Fruit fly (Drosophila melanogaster) whole organism, embryonic: Measurements from ENCODE around the gene Naa80.
A peak's percentile ranks its signal among the peaks of the same experiment; 100 is the strongest.

Experiments used
- CG1024 ChIP-seq: fragments of 200-800 bp; sonication (Bioruptor generic); IDR thresholded peaks from 2 replicates; pipeline ENCODE4 v1.3.6; 2022; ENCODE audit warnings: missing biosample characterization, missing genetic modification characterization
- CG10366 ChIP-seq: fragments of 200-800 bp; sonication (Bioruptor generic); IDR thresholded peaks from 2 replicates; pipeline ENCODE4 v1.3.6; 2022; ENCODE audit warnings: missing biosample characterization, missing genetic modification characterization
- CG10565 ChIP-seq: fragments of 200-800 bp; sonication (Bioruptor generic); optimal IDR thresholded peaks from 3 replicates; lab custom pipeline; 2016; ENCODE audit warnings: missing biosample characterization, mild to moderate bottlenecking, missing genetic modification characterization
- CG11093 ChIP-seq: fragments of 200-800 bp; sonication (Bioruptor generic); IDR thresholded peaks from 3 replicates; pipeline ENCODE4 v1.3.6; 2022; ENCODE audit warnings: missing biosample characterization, missing genetic modification characterization
- CG11247 ChIP-seq: fragments of 200-800 bp; sonication (Bioruptor generic); IDR thresholded peaks from 2 replicates; pipeline ENCODE4 v1.3.6; 2022; ENCODE audit warnings: missing biosample characterization, missing genetic modification characterization
- CG11398 ChIP-seq: fragments of 200-800 bp; sonication (Bioruptor generic); optimal IDR thresholded peaks from 2 replicates; lab custom pipeline; 2016; ENCODE audit warnings: missing biosample characterization, missing genetic modification characterization
- CG11723 ChIP-seq: fragments of 200-800 bp; sonication (Bioruptor generic); optimal IDR thresholded peaks from 2 replicates; lab custom pipeline; 2017; ENCODE audit warnings: missing biosample characterization, mild to moderate bottlenecking, missing genetic modification characterization
- CG12104 ChIP-seq: fragments of 200-800 bp; sonication (Bioruptor generic); optimal IDR thresholded peaks from 3 replicates; lab custom pipeline; 2016; ENCODE audit warnings: missing biosample characterization, missing genetic modification characterization
- CG1233 ChIP-seq: fragments of 200-800 bp; sonication (Bioruptor generic); optimal IDR thresholded peaks from 4 replicates; lab custom pipeline; 2018; ENCODE audit warnings: missing biosample characterization, mild to moderate bottlenecking, missing genetic modification characterization
- CG13775 ChIP-seq: fragments of 200-800 bp; sonication (Bioruptor generic); optimal IDR thresholded peaks from 3 replicates; lab custom pipeline; 2017; ENCODE audit warnings: missing biosample characterization, mild to moderate bottlenecking, missing genetic modification characterization
- CG15073 ChIP-seq: fragments of 200-800 bp; sonication (Bioruptor generic); optimal IDR thresholded peaks from 2 replicates; lab custom pipeline; 2016; ENCODE audit warnings: missing biosample characterization, missing genetic modification characterization
- CG15514 ChIP-seq: fragments of 200-800 bp; sonication (Bioruptor generic); optimal IDR thresholded peaks from 3 replicates; lab custom pipeline; 2017; ENCODE audit warnings: missing biosample characterization, missing genetic modification characterization, mild to moderate bottlenecking, moderate library complexity, missing genetic modification reagents
- CG3838 ChIP-seq: fragments of 200-800 bp; sonication (Bioruptor generic); optimal IDR thresholded peaks from 3 replicates; lab custom pipeline; 2016; ENCODE audit warnings: missing biosample characterization, missing genetic modification characterization
- CG42726 ChIP-seq: fragments of 200-800 bp; sonication (Bioruptor generic); IDR thresholded peaks from 2 replicates; pipeline ENCODE4 v1.3.6; 2022; ENCODE audit warnings: missing biosample characterization, missing genetic modification characterization; ENCODE audit not compliant: partially characterized antibody
- CG6254 ChIP-seq: fragments of 200-800 bp; sonication (Bioruptor generic); optimal IDR thresholded peaks from 3 replicates; lab custom pipeline; 2017; ENCODE audit warnings: mild to moderate bottlenecking, missing biosample characterization, missing genetic modification reagents, missing genetic modification characterization
- CG7786 ChIP-seq: fragments of 200-800 bp; sonication (Bioruptor generic); optimal IDR thresholded peaks from 2 replicates; lab custom pipeline; 2016; ENCODE audit warnings: missing biosample characterization, missing genetic modification characterization
- D19A ChIP-seq: fragments of 200-800 bp; optimal IDR thresholded peaks from 3 replicates; lab custom pipeline; 2019; ENCODE audit warnings: missing biosample characterization, mild to moderate bottlenecking, missing genetic modification characterization, moderate library complexity
- Dip2 ChIP-seq: fragments of 200-800 bp; sonication (Bioruptor generic); IDR thresholded peaks from 2 replicates; pipeline ENCODE4 v1.3.6; 2022; ENCODE audit warnings: missing biosample characterization, missing genetic modification characterization
- Dll ChIP-seq: fragments of 200-800 bp; sonication (Bioruptor generic); IDR thresholded peaks from 4 replicates; pipeline ENCODE4 v1.3.6; 2022; ENCODE audit warnings: missing biosample characterization, missing genetic modification characterization; ENCODE audit not compliant: partially characterized antibody
- Dref ChIP-seq: fragments of 200-800 bp; sonication (Bioruptor generic); IDR thresholded peaks from 2 replicates; pipeline ENCODE4 v1.3.6; 2022; ENCODE audit warnings: missing biosample characterization, missing genetic modification characterization
- H15 ChIP-seq: fragments of 200-800 bp; sonication (Bioruptor generic); IDR thresholded peaks from 3 replicates; pipeline ENCODE4 v1.3.6; 2022; ENCODE audit warnings: missing biosample characterization, missing genetic modification characterization
- HHEX ChIP-seq: fragments of 200-800 bp; sonication (Bioruptor generic); optimal IDR thresholded peaks from 3 replicates; lab custom pipeline; 2017; ENCODE audit warnings: missing biosample characterization, mild to moderate bottlenecking, missing genetic modification characterization, missing genetic modification reagents
- HLH54F ChIP-seq: fragments of 200-800 bp; sonication (Bioruptor generic); optimal IDR thresholded peaks from 3 replicates; lab custom pipeline; 2016; ENCODE audit warnings: missing biosample characterization, missing genetic modification characterization
- HLHmδ ChIP-seq: fragments of 200-800 bp; sonication (Bioruptor generic); optimal IDR thresholded peaks from 2 replicates; lab custom pipeline; 2018; ENCODE audit warnings: missing biosample characterization, mild to moderate bottlenecking, missing genetic modification characterization, moderate library complexity
- HmgZ ChIP-seq: fragments of 200-800 bp; sonication (Bioruptor generic); optimal IDR thresholded peaks from 2 replicates; lab custom pipeline; 2018; ENCODE audit warnings: missing biosample characterization, mild to moderate bottlenecking, missing genetic modification characterization
- Hsf ChIP-seq: fragments of 200-800 bp; sonication (Bioruptor generic); optimal IDR thresholded peaks from 3 replicates; lab custom pipeline; 2016; ENCODE audit warnings: missing biosample characterization, missing genetic modification characterization
- MTF-1 ChIP-seq: fragments of 200-800 bp; sonication (Bioruptor generic); optimal IDR thresholded peaks from 2 replicates; lab custom pipeline; 2018; ENCODE audit warnings: missing biosample characterization, mild to moderate bottlenecking, missing genetic modification characterization, borderline replicate concordance
- Opbp ChIP-seq: fragments of 200-800 bp; sonication (Bioruptor generic); IDR thresholded peaks from 3 replicates; pipeline ENCODE4 v1.3.6; 2022; ENCODE audit warnings: missing biosample characterization, missing genetic modification characterization; ENCODE audit not compliant: partially characterized antibody
- Pdp1 ChIP-seq, 2 experiments: fragments of 200-800 bp; sonication (Bioruptor generic); optimal IDR thresholded peaks; 3 replicates each; lab custom pipeline; 2016; ENCODE audit warnings: missing biosample characterization in 2 of 2, missing genetic modification characterization in 2 of 2, mild to moderate bottlenecking in 1 of 2, moderate library complexity in 1 of 2
- Sry-δ ChIP-seq: fragments of 200-800 bp; sonication (Bioruptor generic); optimal IDR thresholded peaks from 2 replicates; lab custom pipeline; 2016; ENCODE audit warnings: missing biosample characterization, missing genetic modification characterization
- abd-A ChIP-seq: fragments of 200-800 bp; sonication (Bioruptor generic); optimal IDR thresholded peaks from 3 replicates; lab custom pipeline; 2019; ENCODE audit warnings: missing biosample characterization, mild to moderate bottlenecking, missing genetic modification characterization, moderate library complexity
- bab2 ChIP-seq: fragments of 200-800 bp; sonication (Bioruptor generic); optimal IDR thresholded peaks from 2 replicates; lab custom pipeline; 2016; ENCODE audit warnings: missing biosample characterization, missing genetic modification characterization
- bsh ChIP-seq, 2 experiments: fragments of 200-800 bp; sonication (Bioruptor generic); optimal IDR thresholded peaks; 2 replicates each; lab custom pipeline; 2017 to 2018; ENCODE audit warnings: mild to moderate bottlenecking in 2 of 2, missing biosample characterization in 2 of 2, missing genetic modification characterization in 2 of 2, moderate library complexity in 1 of 2
- chm ChIP-seq: fragments of 200-800 bp; sonication (Bioruptor generic); IDR thresholded peaks from 2 replicates; pipeline ENCODE4 v1.3.6; 2022; ENCODE audit warnings: missing biosample characterization, missing genetic modification characterization
- ci ChIP-seq: fragments of 200-800 bp; sonication (Bioruptor generic); IDR thresholded peaks from 3 replicates; pipeline ENCODE4 v1.3.6; 2022; ENCODE audit warnings: missing biosample characterization, missing genetic modification characterization
- ems ChIP-seq: fragments of 200-800 bp; sonication (Bioruptor generic); optimal IDR thresholded peaks from 3 replicates; lab custom pipeline; 2016; ENCODE audit warnings: missing biosample characterization, missing genetic modification characterization
- exex ChIP-seq: fragments of 200-800 bp; sonication (Bioruptor generic); optimal IDR thresholded peaks from 4 replicates; lab custom pipeline; 2018; ENCODE audit warnings: missing biosample characterization, mild to moderate bottlenecking, missing genetic modification characterization, moderate library complexity
- gfzf ChIP-seq: fragments of 200-800 bp; sonication (Bioruptor generic); optimal IDR thresholded peaks from 2 replicates; lab custom pipeline; 2016; ENCODE audit warnings: missing biosample characterization, mild to moderate bottlenecking, missing genetic modification characterization, moderate library complexity
- inv ChIP-seq: fragments of 200-800 bp; sonication (Bioruptor generic); IDR thresholded peaks from 2 replicates; pipeline ENCODE4 v1.3.6; 2022; ENCODE audit warnings: missing biosample characterization, missing genetic modification characterization; ENCODE audit not compliant: partially characterized antibody
- mam ChIP-seq: fragments of 200-800 bp; sonication (Bioruptor generic); optimal IDR thresholded peaks from 3 replicates; lab custom pipeline; 2016; ENCODE audit warnings: missing biosample characterization, missing genetic modification characterization
- mirr ChIP-seq: fragments of 200-800 bp; sonication (Bioruptor generic); optimal IDR thresholded peaks from 3 replicates; lab custom pipeline; 2018; ENCODE audit warnings: missing biosample characterization, mild to moderate bottlenecking, missing genetic modification characterization
- nerfin-1 ChIP-seq: fragments of 200-800 bp; sonication (Bioruptor generic); optimal IDR thresholded peaks from 3 replicates; lab custom pipeline; 2019; ENCODE audit warnings: missing biosample characterization, mild to moderate bottlenecking, missing genetic modification characterization, moderate library complexity
- nom ChIP-seq: fragments of 200-800 bp; sonication (Bioruptor generic); optimal IDR thresholded peaks from 2 replicates; lab custom pipeline; 2017; ENCODE audit warnings: missing biosample characterization, missing genetic modification characterization, mild to moderate bottlenecking, moderate library complexity, missing genetic modification reagents
- otp ChIP-seq: fragments of 200-800 bp; sonication (Bioruptor generic); IDR thresholded peaks from 3 replicates; pipeline ENCODE4, ENCODE4 v1.3.6; 2022; ENCODE audit warnings: missing biosample characterization, missing genetic modification characterization
- row ChIP-seq: fragments of 200-800 bp; sonication (Bioruptor generic); IDR thresholded peaks from 3 replicates; pipeline ENCODE4 v1.3.6; 2022; ENCODE audit warnings: missing biosample characterization, missing genetic modification characterization
- seq ChIP-seq: fragments of 200-800 bp; sonication (Bioruptor generic); IDR thresholded peaks from 2 replicates; pipeline ENCODE4 v1.3.6; 2022; ENCODE audit warnings: missing biosample characterization, missing genetic modification characterization
- stc ChIP-seq: fragments of 200-800 bp; sonication (Bioruptor generic); IDR thresholded peaks from 2 replicates; pipeline ENCODE4 v1.3.6; 2022; ENCODE audit warnings: missing biosample characterization, missing genetic modification characterization
- trem ChIP-seq: fragments of 200-800 bp; optimal IDR thresholded peaks from 3 replicates; lab custom pipeline; 2019; ENCODE audit warnings: missing biosample characterization, mild to moderate bottlenecking, missing genetic modification characterization, moderate library complexity
- unc-4 ChIP-seq: fragments of 200-800 bp; sonication (Bioruptor generic); IDR thresholded peaks from 2 replicates; pipeline ENCODE4 v1.3.6; 2022; ENCODE audit warnings: missing biosample characterization, missing genetic modification characterization; ENCODE audit not compliant: partially characterized antibody

Gene Naa80

dm6 chr3R:9784341-9785062 is 16.9 kb downstream of the Naa80 start, which contains the start of the genes MtnA and CG8500 (continued):
- TF ChIP-seq CG15514 (GFP tag; lab: Kevin White, UChicago): peak; percentile 96
- no peak for TF ChIP-seq trem (tag; lab: Kevin White, UChicago)
- TF ChIP-seq Pdp1 (GFP tag; optimal IDR thresholded peaks at IDR 0.05; lab: Kevin White, UChicago): no peak
- no peak for TF ChIP-seq CG6254
- TF ChIP-seq Dref: 0 out of 2 replicates have a peak, but pooled peaks have one; percentile 28
- TF ChIP-seq exex: no peak
- no peak for TF ChIP-seq H15 (GFP tag; lab: Robert Waterston, UW)
- TF ChIP-seq Opbp (GFP tag; lab: Robert Waterston, UW): 0 out of 3 replicates have a peak, but pooled peaks have one; percentile 24
- TF ChIP-seq Dip2 (GFP tag; lab: Robert Waterston, UW): no peak
- TF ChIP-seq CG15073 (GFP tag; lab: Kevin White, UChicago): no peak
- peak; percentile 28; the same call in 1 of the 2 replicates for TF ChIP-seq inv (GFP tag; lab: Robert Waterston, UW)
- no peak for TF ChIP-seq Sry-δ (GFP tag; lab: Kevin White, UChicago)
- no peak for TF ChIP-seq chm
- TF ChIP-seq CG3838: no peak
- no peak; the same call in 2 of the 3 replicates for TF ChIP-seq ci (GFP tag; lab: Robert Waterston, UW)
- TF ChIP-seq CG11398 (GFP tag; lab: Kevin White, UChicago): no peak
- no peak for TF ChIP-seq HLH54F
- no peak for TF ChIP-seq CG12104 (GFP tag; lab: Kevin White, UChicago)
- no peak for TF ChIP-seq nerfin-1 (tag; lab: Kevin White, UChicago)
- TF ChIP-seq abd-A (tag; lab: Kevin White, UChicago): no peak
- TF ChIP-seq D19A: no peak
- no peak for TF ChIP-seq Hsf (GFP tag; lab: Kevin White, UChicago)
- 0 out of 2 replicates have a peak, but pooled peaks have one; percentile 16 for TF ChIP-seq stc (GFP tag; lab: Robert Waterston, UW)
- no peak for TF ChIP-seq bab2 (GFP tag; lab: Kevin White, UChicago)
- TF ChIP-seq HmgZ: peak; percentile 87
- no peak for TF ChIP-seq mirr
- TF ChIP-seq HHEX (GFP tag; lab: Kevin White, UChicago): no peak
- TF ChIP-seq mam (GFP tag; lab: Kevin White, UChicago): no peak
- no peak for TF ChIP-seq otp (GFP tag; lab: Robert Waterston, UW)
- no peak for TF ChIP-seq CG11093 (GFP tag; lab: Robert Waterston, UW)
- no peak for TF ChIP-seq HLHmδ (GFP tag; lab: Kevin White, UChicago)
- no peak for TF ChIP-seq CG1233 (GFP tag; lab: Kevin White, UChicago)
- TF ChIP-seq Dll (GFP tag; lab: Robert Waterston, UW): no peak
- TF ChIP-seq CG10366 (GFP tag; lab: Robert Waterston, UW): no peak
- peak; percentile 100 for TF ChIP-seq MTF-1 (GFP tag; lab: Kevin White, UChicago)
- TF ChIP-seq CG11723 (GFP tag; lab: Kevin White, UChicago): no peak
- TF ChIP-seq bsh (GFP tag; optimal IDR thresholded peaks at IDR 0.05; lab: Kevin White, UChicago): no peak
- no peak for TF ChIP-seq gfzf (GFP tag; lab: Kevin White, UChicago)
- no peak for TF ChIP-seq row (GFP tag; lab: Robert Waterston, UW)
- no peak for TF ChIP-seq CG11247 (GFP tag; lab: Robert Waterston, UW)
- TF ChIP-seq ems (GFP tag; lab: Kevin White, UChicago): no peak
- TF ChIP-seq CG42726: peak; percentile 52; the same call in 1 of the 2 replicates
- TF ChIP-seq CG13775 (GFP tag; lab: Kevin White, UChicago): no peak
- no peak for TF ChIP-seq CG10565
- no peak for TF ChIP-seq CG7786 (GFP tag; lab: Kevin White, UChicago)
- TF ChIP-seq nom (GFP tag; lab: Kevin White, UChicago): no peak
- peak; percentile 31; the same call in 1 of the 2 replicates for TF ChIP-seq seq
- no peak for TF ChIP-seq CG1024 (GFP tag; lab: Robert Waterston, UW)
- TF ChIP-seq unc-4 (GFP tag; lab: Robert Waterston, UW): 0 out of 2 replicates have a peak, but pooled peaks have one; percentile 28
